Worm (Caenorhabditis elegans): ENCODE results near the gene F39H12.1.

DNA sequence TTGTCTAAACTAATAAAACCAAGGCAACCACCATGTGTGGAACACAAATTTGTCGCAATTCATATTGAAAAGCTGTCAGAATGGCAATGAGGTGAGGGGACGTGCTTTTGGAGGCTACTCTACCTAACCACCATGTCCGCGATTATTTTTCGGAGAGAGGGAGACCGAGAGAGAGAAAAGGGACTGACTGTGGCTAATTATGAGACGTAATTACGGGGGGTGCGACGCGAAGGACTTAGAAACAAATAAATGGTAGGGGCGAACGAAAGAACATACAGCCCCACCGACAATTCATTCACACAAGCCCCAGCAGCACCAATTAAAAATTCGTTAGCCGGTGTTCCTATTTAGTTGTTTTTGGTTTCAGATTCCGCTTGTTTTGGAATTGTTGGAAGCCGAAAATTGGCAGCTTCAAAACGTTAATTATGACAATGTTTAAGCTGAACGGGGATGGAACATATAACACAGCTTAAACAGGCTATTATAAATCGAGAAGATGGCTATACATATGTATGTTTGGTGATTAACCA, 18.2 kb downstream of the F39H12.1 start:
- TF ChIP-seq ama-1 (optimal IDR thresholded peaks at IDR 0.05) (no peak), ama-1 (GFP tag; optimal IDR thresholded peaks at IDR 0.05) (no peak), pha-4 (tag; optimal IDR thresholded peaks at IDR 0.05) (no peak), unc-62 (GFP tag; optimal IDR thresholded peaks at IDR 0.05) (no peak), nhr-120 (GFP tag; IDR thresholded peaks at IDR 0.05) (no peak), unc-130 (GFP tag; optimal IDR thresholded peaks at IDR 0.05) (no peak), gei-17 (GFP tag; optimal IDR thresholded peaks at IDR 0.05) (no peak), nhr-179 (tag; optimal IDR thresholded peaks at IDR 0.05) (no peak), Y67H2A.10 (GFP tag; conservative IDR thresholded peaks at IDR 0.05) (no peak), ztf-3 (GFP tag; optimal IDR thresholded peaks at IDR 0.05) (no peak), B0019.2 (GFP tag; conservative IDR thresholded peaks at IDR 0.05) (no peak), F57A8.1 (GFP tag; optimal IDR thresholded peaks at IDR 0.05) (no peak), F22D6.2 (tag; optimal IDR thresholded peaks at IDR 0.05) (no peak)

All from whole organism, young adult.